Fruit fly (Drosophila melanogaster): ENCODE data around the gene Rph.

Gene Rph

dm6 chrX:10735682-10736353 lies 21.6 kb downstream of the Rph start (continued):
- 0 out of 3 replicates have a peak, but pooled peaks have one; percentile 58 for TF ChIP-seq sr (GFP tag; IDR thresholded peaks at IDR 0.05)
- peak; percentile 10 to 48 for TF ChIP-seq Trl (optimal IDR thresholded peaks at IDR 0.05)
- no peak for TF ChIP-seq Trl (GFP tag; optimal IDR thresholded peaks at IDR 0.05)
- TF ChIP-seq CoRest (tag; optimal IDR thresholded peaks at IDR 0.05): no peak
- no peak for TF ChIP-seq Xrp1 (GFP tag; IDR thresholded peaks at IDR 0.05)
- no peak for TF ChIP-seq CG15011 (GFP tag; optimal IDR thresholded peaks at IDR 0.05)
- no peak for TF ChIP-seq emc (GFP tag; optimal IDR thresholded peaks at IDR 0.05)
- no peak for TF ChIP-seq dmrt11E (tag; optimal IDR thresholded peaks at IDR 0.05)
- TF ChIP-seq lilli (GFP tag; optimal IDR thresholded peaks at IDR 0.05): no peak
- no peak for TF ChIP-seq ind (GFP tag; optimal IDR thresholded peaks at IDR 0.05)
- TF ChIP-seq Oli (tag; optimal IDR thresholded peaks at IDR 0.05): peak; percentile 5
- TF ChIP-seq CG11456 (GFP tag; IDR thresholded peaks at IDR 0.05): no peak
- peak; percentile 88 for TF ChIP-seq scrt (GFP tag; optimal IDR thresholded peaks at IDR 0.05)
- no peak for TF ChIP-seq CG8765 (GFP tag; IDR thresholded peaks at IDR 0.05)
- TF ChIP-seq CG17359 (tag; optimal IDR thresholded peaks at IDR 0.05): no peak
- TF ChIP-seq HmgZ (tag; optimal IDR thresholded peaks at IDR 0.05): no peak
- no peak for TF ChIP-seq vvl (GFP tag; IDR thresholded peaks at IDR 0.05)
- TF ChIP-seq crol (GFP tag; IDR thresholded peaks at IDR 0.05): peak; percentile 98
- peak; percentile 93 for TF ChIP-seq chinmo (GFP tag; IDR thresholded peaks at IDR 0.05; ENCODE audit: partially characterized antibody)
- TF ChIP-seq CG1603 (tag; optimal IDR thresholded peaks at IDR 0.05): no peak
- no peak for TF ChIP-seq CG16779 (GFP tag; IDR thresholded peaks at IDR 0.05)
- no peak for TF ChIP-seq CG13775 (GFP tag; optimal IDR thresholded peaks at IDR 0.05)
- no peak for TF ChIP-seq Dip3 (GFP tag; optimal IDR thresholded peaks at IDR 0.05)
- no peak for TF ChIP-seq CG17361 (GFP tag; IDR thresholded peaks at IDR 0.05)
- TF ChIP-seq CG2712 (tag; optimal IDR thresholded peaks at IDR 0.05): no peak
- no peak for TF ChIP-seq fd102C (GFP tag; optimal IDR thresholded peaks at IDR 0.05)
- no peak for TF ChIP-seq dimm (GFP tag; IDR thresholded peaks at IDR 0.05)
- TF ChIP-seq row (GFP tag; IDR thresholded peaks at IDR 0.05): 0 out of 3 replicates have a peak, but pooled peaks have one; percentile 10
- no peak for TF ChIP-seq ab (GFP tag; optimal IDR thresholded peaks at IDR 0.05)
- no peak for TF ChIP-seq disco-r (GFP tag; optimal IDR thresholded peaks at IDR 0.05)
- no peak for TF ChIP-seq Dad (GFP tag; optimal IDR thresholded peaks at IDR 0.05)
- TF ChIP-seq MTF-1 (GFP tag; optimal IDR thresholded peaks at IDR 0.05; ENCODE audit: borderline replicate concordance): no peak
- no peak for TF ChIP-seq CG4282 (GFP tag; optimal IDR thresholded peaks at IDR 0.05)
- peak; percentile 33 for TF ChIP-seq gem (tag; optimal IDR thresholded peaks at IDR 0.05)
- TF ChIP-seq Neu2 (GFP tag; optimal IDR thresholded peaks at IDR 0.05; ENCODE audit: borderline replicate concordance): no peak
- TF ChIP-seq lmd (GFP tag; IDR thresholded peaks at IDR 0.05): no peak
- TF ChIP-seq CG3726 (GFP tag; IDR thresholded peaks at IDR 0.05): no peak
- TF ChIP-seq salm (tag; optimal IDR thresholded peaks at IDR 0.05): no peak
- no peak for TF ChIP-seq shn (GFP tag; optimal IDR thresholded peaks at IDR 0.05)
- TF ChIP-seq E2f2 (GFP tag; IDR thresholded peaks at IDR 0.05): no peak
- TF ChIP-seq CG7357 (GFP tag; IDR thresholded peaks at IDR 0.05): no peak
- no peak for TF ChIP-seq btn (GFP tag; optimal IDR thresholded peaks at IDR 0.05)
- TF ChIP-seq Ets65A (GFP tag): no peak
- TF ChIP-seq CG11085 (GFP tag; IDR thresholded peaks at IDR 0.05): no peak
- no peak for TF ChIP-seq kay (GFP tag; optimal IDR thresholded peaks at IDR 0.05)
- no peak for TF ChIP-seq NC2α (GFP tag; optimal IDR thresholded peaks at IDR 0.05)
- no peak for TF ChIP-seq ken (GFP tag; IDR thresholded peaks at IDR 0.05)
- no peak for TF ChIP-seq CG4404 (GFP tag; IDR thresholded peaks at IDR 0.05)
- no peak for TF ChIP-seq ATbp (GFP tag; optimal IDR thresholded peaks at IDR 0.05)
- no peak for TF ChIP-seq exex (tag; optimal IDR thresholded peaks at IDR 0.05)
- no peak for TF ChIP-seq PHDP (tag; optimal IDR thresholded peaks at IDR 0.05)
- peak; percentile 48 for TF ChIP-seq CG10543 (GFP tag; optimal IDR thresholded peaks at IDR 0.05)

All from whole organism, embryonic.